Fruit fly (Drosophila melanogaster): ENCODE results near the gene Eig71Ej.

Gene Eig71Ej

dm6 chr3L:15704250-15704985 lies 43.6 kb upstream of the Eig71Ej start (continued):
- TF ChIP-seq vri (GFP tag; optimal IDR thresholded peaks at IDR 0.05) (peak; percentile 20), CG6276 (GFP tag; optimal IDR thresholded peaks at IDR 0.05) (peak; percentile 38), OdsH (GFP tag; optimal IDR thresholded peaks at IDR 0.05) (peak; percentile 64), CG9139 (GFP tag; optimal IDR thresholded peaks at IDR 0.05) (no peak), CG8632 (GFP tag; optimal IDR thresholded peaks at IDR 0.05) (peak; percentile 48), Ets21C (GFP tag; optimal IDR thresholded peaks at IDR 0.05) (no peak), ss (GFP tag; optimal IDR thresholded peaks at IDR 0.05) (peak in 1 of 2 experiments; percentile 30), cyc (GFP tag; optimal IDR thresholded peaks at IDR 0.05) (no peak), CG3032 (tag; optimal IDR thresholded peaks at IDR 0.05) (peak; percentile 39), CG8319 (GFP tag; optimal IDR thresholded peaks at IDR 0.05) (no peak), Lpt (GFP tag; optimal IDR thresholded peaks at IDR 0.05) (peak; percentile 59), CG11762 (GFP tag; optimal IDR thresholded peaks at IDR 0.05; ENCODE audit: insufficient read depth) (no peak), CG4318 (GFP tag; optimal IDR thresholded peaks at IDR 0.05) (peak; percentile 69), Smox (GFP tag; optimal IDR thresholded peaks at IDR 0.05) (peak; percentile 34), lz (GFP tag; optimal IDR thresholded peaks at IDR 0.05) (no peak), Hr39 (GFP tag; optimal IDR thresholded peaks at IDR 0.05) (no peak), CG16779 (tag; optimal IDR thresholded peaks at IDR 0.05) (no peak), CG6163 (GFP tag; IDR thresholded peaks at IDR 0.05) (no peak), dac (GFP tag; optimal IDR thresholded peaks at IDR 0.05) (no peak), eg (GFP tag; IDR thresholded peaks at IDR 0.05) (no peak), Sox15 (GFP tag; optimal IDR thresholded peaks at IDR 0.05) (peak; percentile 9), Sox14 (GFP tag; optimal IDR thresholded peaks at IDR 0.05) (peak; percentile 40), CG6854 (GFP tag; optimal IDR thresholded peaks at IDR 0.05) (no peak), Eip75B (GFP tag; optimal IDR thresholded peaks at IDR 0.05) (peak; percentile 10), Sox102F (GFP tag; optimal IDR thresholded peaks at IDR 0.05) (no peak), CG15336 (GFP tag; IDR thresholded peaks at IDR 0.05) (no peak; the same call in none of the 2 replicates), esn (GFP tag; optimal IDR thresholded peaks at IDR 0.05) (peak; percentile 32), svp (GFP tag) (peak; percentile 68), CG6792 (GFP tag; optimal IDR thresholded peaks at IDR 0.05) (peak; percentile 12), Ets96B (tag; optimal IDR thresholded peaks at IDR 0.05) (peak; percentile 66), achi (GFP tag; optimal IDR thresholded peaks at IDR 0.05) (peak; percentile 73), CG10669 (GFP tag; optimal IDR thresholded peaks at IDR 0.05) (peak; percentile 27), CG31627 (GFP tag; optimal IDR thresholded peaks at IDR 0.05) (no peak), CG1621 (tag; optimal IDR thresholded peaks at IDR 0.05) (no peak), fd85E (GFP tag; optimal IDR thresholded peaks at IDR 0.05) (no peak), CG34406 (GFP tag; optimal IDR thresholded peaks at IDR 0.05) (peak; percentile 38)

dm6 chr3L:15703330-15704119 lies 42.7 kb upstream of the Eig71Ej start:
- TF ChIP-seq achi (GFP tag; optimal IDR thresholded peaks at IDR 0.05) = no peak
- TF ChIP-seq CG1621 (tag; optimal IDR thresholded peaks at IDR 0.05) = no peak
- TF ChIP-seq CG16779 (tag; optimal IDR thresholded peaks at IDR 0.05) = no peak
- no peak for TF ChIP-seq vri (GFP tag; optimal IDR thresholded peaks at IDR 0.05)
- TF ChIP-seq dsx (GFP tag; optimal IDR thresholded peaks at IDR 0.05; ENCODE audit: poor library complexity, severe bottlenecking) = no peak
- TF ChIP-seq CG6276 (GFP tag; optimal IDR thresholded peaks at IDR 0.05) = no peak
- TF ChIP-seq Eip78C (GFP tag) = no peak
- TF ChIP-seq svp (GFP tag) = no peak
- no peak for TF ChIP-seq CG7368 (GFP tag; optimal IDR thresholded peaks at IDR 0.05)
- no peak for TF ChIP-seq net (GFP tag; optimal IDR thresholded peaks at IDR 0.05)
- no peak for TF ChIP-seq CG3919 (GFP tag; optimal IDR thresholded peaks at IDR 0.05)
- TF ChIP-seq Met (GFP tag; optimal IDR thresholded peaks at IDR 0.05) = no peak
- no peak for TF ChIP-seq CG9139 (GFP tag; optimal IDR thresholded peaks at IDR 0.05)
